Fruit fly (Drosophila melanogaster) whole organism, embryonic: Measurements from ENCODE around the gene Or19a.

Experiments used
- Adf1 ChIP-seq: fragments of 200-800 bp; sonication (Bioruptor generic); IDR thresholded peaks from 2 replicates; pipeline ENCODE4 v1.3.6; 2022; ENCODE audit warnings: missing biosample characterization, missing genetic modification characterization
- Atf3 ChIP-seq: fragments of 200-800 bp; sonication (Bioruptor generic); optimal IDR thresholded peaks from 3 replicates; lab custom pipeline; 2016; ENCODE audit warnings: missing biosample characterization, missing genetic modification characterization
- B-H1 ChIP-seq: fragments of 200-800 bp; sonication (Bioruptor generic); IDR thresholded peaks from 3 replicates; pipeline ENCODE4 v1.3.6; 2022; ENCODE audit warnings: missing biosample characterization, missing genetic modification characterization
- CG10267 ChIP-seq: fragments of 200-800 bp; sonication (Bioruptor generic); optimal IDR thresholded peaks from 2 replicates; lab custom pipeline; 2018; ENCODE audit warnings: missing biosample characterization, mild to moderate bottlenecking, missing genetic modification characterization, moderate library complexity
- CG13624 ChIP-seq: fragments of 200-800 bp; sonication (Bioruptor generic); optimal IDR thresholded peaks from 2 replicates; lab custom pipeline; 2016; ENCODE audit warnings: missing biosample characterization, missing genetic modification characterization
- CG14710 ChIP-seq: fragments of 200-800 bp; sonication (Bioruptor generic); optimal IDR thresholded peaks from 3 replicates; lab custom pipeline; 2019; ENCODE audit warnings: missing biosample characterization, mild to moderate bottlenecking, missing genetic modification characterization, moderate library complexity
- CG15073 ChIP-seq: fragments of 200-800 bp; sonication (Bioruptor generic); optimal IDR thresholded peaks from 2 replicates; lab custom pipeline; 2016; ENCODE audit warnings: missing biosample characterization, missing genetic modification characterization
- CG15696 ChIP-seq: fragments of 200-800 bp; sonication (Bioruptor generic); optimal IDR thresholded peaks from 2 replicates; lab custom pipeline; 2019; ENCODE audit warnings: missing biosample characterization, mild to moderate bottlenecking, missing genetic modification characterization, moderate library complexity
- CG17568 ChIP-seq: fragments of 200-800 bp; sonication (Bioruptor generic); optimal IDR thresholded peaks from 2 replicates; lab custom pipeline; 2018; ENCODE audit warnings: missing biosample characterization, mild to moderate bottlenecking, missing genetic modification characterization, moderate library complexity
- CG31441 ChIP-seq: fragments of 200-800 bp; sonication (Bioruptor generic); IDR thresholded peaks from 2 replicates; pipeline ENCODE4 v1.3.6; 2022; ENCODE audit warnings: missing biosample characterization, missing genetic modification characterization
- CG33213 ChIP-seq: fragments of 200-800 bp; sonication (Bioruptor generic); optimal IDR thresholded peaks from 3 replicates; lab custom pipeline; 2016; ENCODE audit warnings: missing biosample characterization, missing genetic modification characterization
- CG43689 ChIP-seq: fragments of 200-800 bp; sonication (Bioruptor generic); IDR thresholded peaks from 2 replicates; pipeline ENCODE4 v1.3.6; 2022; ENCODE audit warnings: missing biosample characterization, missing genetic modification characterization
- CG6683 ChIP-seq: fragments of 200-800 bp; sonication (Bioruptor generic); optimal IDR thresholded peaks from 2 replicates; lab custom pipeline; 2017; ENCODE audit warnings: missing biosample characterization, mild to moderate bottlenecking, missing genetic modification characterization, missing genetic modification reagents
- CG6813 ChIP-seq: fragments of 200-800 bp; sonication (Bioruptor generic); optimal IDR thresholded peaks from 2 replicates; lab custom pipeline; 2017; ENCODE audit warnings: missing biosample characterization, missing genetic modification characterization, mild to moderate bottlenecking, moderate library complexity, missing genetic modification reagents
- CG8359 ChIP-seq: fragments of 200-800 bp; sonication (Bioruptor generic); optimal IDR thresholded peaks from 2 replicates; lab custom pipeline; 2017; ENCODE audit warnings: missing biosample characterization, mild to moderate bottlenecking, missing genetic modification characterization, borderline replicate concordance
- Dll ChIP-seq: fragments of 200-800 bp; sonication (Bioruptor generic); IDR thresholded peaks from 4 replicates; pipeline ENCODE4 v1.3.6; 2022; ENCODE audit warnings: missing biosample characterization, missing genetic modification characterization; ENCODE audit not compliant: partially characterized antibody
- Doc2 ChIP-seq: fragments of 200-800 bp; sonication (Bioruptor generic); IDR thresholded peaks from 2 replicates; pipeline ENCODE4 v1.3.6; 2022; ENCODE audit warnings: missing biosample characterization, missing genetic modification characterization
- Fer1 ChIP-seq: fragments of 200-800 bp; sonication (Bioruptor generic); optimal IDR thresholded peaks from 2 replicates; lab custom pipeline; 2017; ENCODE audit warnings: missing biosample characterization, mild to moderate bottlenecking, missing genetic modification characterization
- Fer3 ChIP-seq: fragments of 200-800 bp; sonication (Bioruptor generic); optimal IDR thresholded peaks from 2 replicates; lab custom pipeline; 2018; ENCODE audit warnings: missing biosample characterization, mild to moderate bottlenecking, missing genetic modification characterization, moderate library complexity
- H15 ChIP-seq: fragments of 200-800 bp; sonication (Bioruptor generic); IDR thresholded peaks from 3 replicates; pipeline ENCODE4 v1.3.6; 2022; ENCODE audit warnings: missing biosample characterization, missing genetic modification characterization
- Lhr ChIP-seq: fragments of 200-800 bp; sonication (Bioruptor generic); optimal IDR thresholded peaks from 3 replicates; lab custom pipeline; 2017; ENCODE audit warnings: mild to moderate bottlenecking, missing biosample characterization, missing genetic modification reagents, missing genetic modification characterization
- Lim3 ChIP-seq: fragments of 200-800 bp; sonication (Bioruptor generic); IDR thresholded peaks from 2 replicates; pipeline ENCODE4 v1.3.6; 2022; ENCODE audit warnings: missing biosample characterization, missing genetic modification characterization
- MESR4 ChIP-seq: fragments of 200-800 bp; sonication (Bioruptor generic); optimal IDR thresholded peaks from 2 replicates; lab custom pipeline; 2018; ENCODE audit warnings: missing biosample characterization, mild to moderate bottlenecking, missing genetic modification characterization, moderate library complexity
- Mes4 ChIP-seq: fragments of 200-800 bp; sonication (Bioruptor generic); optimal IDR thresholded peaks from 2 replicates; lab custom pipeline; 2016; ENCODE audit warnings: missing biosample characterization, missing genetic modification characterization
- Ptx1 ChIP-seq: fragments of 200-800 bp; sonication (Bioruptor generic); IDR thresholded peaks from 2 replicates; pipeline ENCODE4 v1.3.6; 2022; ENCODE audit warnings: missing biosample characterization, missing genetic modification characterization
- ab ChIP-seq: fragments of 200-800 bp; sonication (Bioruptor generic); optimal IDR thresholded peaks from 2 replicates; lab custom pipeline; 2016; ENCODE audit warnings: missing biosample characterization, missing genetic modification characterization
- ase ChIP-seq: fragments of 200-800 bp; sonication (Bioruptor generic); IDR thresholded peaks from 3 replicates; pipeline ENCODE4 v1.3.6; 2022; ENCODE audit warnings: missing biosample characterization, missing genetic modification characterization
- bowl ChIP-seq: fragments of 200-800 bp; sonication (Bioruptor generic); IDR thresholded peaks from 2 replicates; pipeline ENCODE4 v1.3.6; 2022; ENCODE audit warnings: missing biosample characterization, missing genetic modification characterization
- cad ChIP-seq: fragments of >200 bp; optimal IDR thresholded peaks from 2 replicates; lab custom pipeline; 2017; ENCODE audit warnings: missing biosample characterization, missing genetic modification characterization
- cato ChIP-seq: fragments of 200-800 bp; sonication (Bioruptor generic); optimal IDR thresholded peaks from 2 replicates; lab custom pipeline; 2016; ENCODE audit warnings: missing biosample characterization, missing genetic modification characterization, borderline replicate concordance
- chif ChIP-seq, 2 experiments: fragments of 200-800 bp; sonication (Bioruptor generic); optimal IDR thresholded peaks; 3 replicates each; lab custom pipeline; 2016; ENCODE audit warnings: missing biosample characterization in 2 of 2, missing genetic modification characterization in 2 of 2
- corto ChIP-seq: fragments of 200-800 bp; sonication (Bioruptor generic); optimal IDR thresholded peaks from 2 replicates; lab custom pipeline; 2016; ENCODE audit warnings: missing biosample characterization, mild to moderate bottlenecking, missing genetic modification characterization, moderate library complexity
- dimm ChIP-seq: fragments of 200-800 bp; sonication (Bioruptor generic); IDR thresholded peaks from 2 replicates; pipeline ENCODE4 v1.3.6; 2022; ENCODE audit warnings: missing biosample characterization, missing genetic modification characterization
- dmrt11E ChIP-seq: fragments of 200-800 bp; sonication (Bioruptor generic); optimal IDR thresholded peaks from 3 replicates; lab custom pipeline; 2018; ENCODE audit warnings: missing biosample characterization, mild to moderate bottlenecking, missing genetic modification characterization, moderate library complexity
- emc ChIP-seq: fragments of 200-800 bp; sonication (Bioruptor generic); optimal IDR thresholded peaks from 2 replicates; lab custom pipeline; 2016; ENCODE audit warnings: missing biosample characterization, missing genetic modification characterization
- fru ChIP-seq: fragments of >200 bp; optimal IDR thresholded peaks from 2 replicates; lab custom pipeline; 2017
- gcm2 ChIP-seq: fragments of 200-800 bp; sonication (Bioruptor generic); optimal IDR thresholded peaks from 2 replicates; lab custom pipeline; 2016; ENCODE audit warnings: missing biosample characterization, missing genetic modification characterization
- hth ChIP-seq: fragments of >200 bp; optimal IDR thresholded peaks from 2 replicates; lab custom pipeline; 2017; ENCODE audit warnings: inconsistent platforms
- insv ChIP-seq, 2 experiments: fragments of 200-800 bp; sonication (Bioruptor generic); optimal IDR thresholded peaks; 3 replicates each; lab custom pipeline; 2016 to 2018; ENCODE audit warnings: missing biosample characterization in 2 of 2, missing genetic modification characterization in 2 of 2
- kah ChIP-seq: fragments of 200-800 bp; sonication (Bioruptor generic); optimal IDR thresholded peaks from 2 replicates; lab custom pipeline; 2018; ENCODE audit warnings: missing biosample characterization, mild to moderate bottlenecking, missing genetic modification characterization
- nau ChIP-seq: fragments of 200-800 bp; sonication (Bioruptor generic); optimal IDR thresholded peaks from 3 replicates; lab custom pipeline; 2017; ENCODE audit warnings: missing biosample characterization, mild to moderate bottlenecking, missing genetic modification characterization, missing genetic modification reagents
- nerfin-1 ChIP-seq: fragments of 200-800 bp; sonication (Bioruptor generic); optimal IDR thresholded peaks from 3 replicates; lab custom pipeline; 2019; ENCODE audit warnings: missing biosample characterization, mild to moderate bottlenecking, missing genetic modification characterization, moderate library complexity
- pnt ChIP-seq: fragments of 200-800 bp; sonication (Bioruptor generic); optimal IDR thresholded peaks from 3 replicates; lab custom pipeline; 2016; ENCODE audit warnings: missing biosample characterization, missing genetic modification characterization
- pros ChIP-seq: fragments of 200-800 bp; sonication (Bioruptor generic); optimal IDR thresholded peaks from 3 replicates; lab custom pipeline; 2019; ENCODE audit warnings: missing biosample characterization, mild to moderate bottlenecking, missing genetic modification characterization, moderate library complexity
- sc ChIP-seq, 3 experiments: fragments of >200 bp in 2 of 3; fragments of 200-800 bp in 1 of 3; sonication (Bioruptor generic) in 1 of 3; optimal IDR thresholded peaks; 2 replicates in 2 of 3; 3 replicates in 1 of 3; lab custom pipeline; 2017; ENCODE audit warnings: mild to moderate bottlenecking in 1 of 3, missing biosample characterization in 1 of 3, missing genetic modification characterization in 1 of 3, missing genetic modification reagents in 1 of 3
- sima ChIP-seq: fragments of 200-800 bp; sonication (Bioruptor generic); optimal IDR thresholded peaks from 2 replicates; lab custom pipeline; 2016; ENCODE audit warnings: missing biosample characterization, missing genetic modification characterization
- slp2 ChIP-seq: fragments of 200-800 bp; sonication (Bioruptor generic); optimal IDR thresholded peaks from 2 replicates; lab custom pipeline; 2016; ENCODE audit warnings: missing biosample characterization, missing genetic modification characterization
- so ChIP-seq: fragments of 200-800 bp; sonication (Bioruptor generic); IDR thresholded peaks from 3 replicates; pipeline ENCODE4 v1.3.6; 2022; ENCODE audit warnings: missing biosample characterization, missing genetic modification characterization
- ssp ChIP-seq: fragments of 200-800 bp; sonication (Bioruptor generic); IDR thresholded peaks from 2 replicates; pipeline ENCODE4 v1.3.6; 2022; ENCODE audit warnings: missing biosample characterization, missing genetic modification characterization
- tin ChIP-seq: fragments of 200-800 bp; sonication (Bioruptor generic); optimal IDR thresholded peaks from 3 replicates; lab custom pipeline; 2016; ENCODE audit warnings: missing biosample characterization, missing genetic modification characterization
- zfh1 ChIP-seq: fragments of 200-800 bp; sonication (Bioruptor generic); IDR thresholded peaks from 3 replicates; pipeline ENCODE4 v1.3.6; 2022; ENCODE audit warnings: missing biosample characterization, missing genetic modification characterization
- zfh2 ChIP-seq: fragments of 200-800 bp; sonication (Bioruptor generic); optimal IDR thresholded peaks from 2 replicates; lab custom pipeline; 2016; ENCODE audit warnings: missing biosample characterization, missing genetic modification characterization

Gene Or19a

dm6 chrX:20159679-20160140 is 16.7 kb upstream of the Or19a start, which contains the start of gene Rab35 (continued):
- TF ChIP-seq CG15073 (GFP tag; lab: Kevin White, UChicago) (no peak), Fer1 (no peak), pnt (no peak), ssp (GFP tag; lab: Robert Waterston, UW) (0 out of 2 replicates have a peak, but pooled peaks have one; percentile 19), B-H1 (GFP tag; lab: Robert Waterston, UW) (no peak), CG6683 (GFP tag; lab: Kevin White, UChicago) (no peak), Atf3 (GFP tag; lab: Kevin White, UChicago) (no peak), ab (GFP tag; lab: Kevin White, UChicago) (no peak), gcm2 (no peak), Dll (GFP tag; lab: Robert Waterston, UW) (peak; percentile 97), Adf1 (GFP tag; lab: Robert Waterston, UW) (no peak), fru (lab: Kevin White, UChicago) (no peak), CG14710 (tag; lab: Kevin White, UChicago) (peak; percentile 71), Lim3 (GFP tag; lab: Robert Waterston, UW) (no peak), H15 (GFP tag; lab: Robert Waterston, UW) (no peak), pros (GFP tag; lab: Kevin White, UChicago) (no peak), CG6813 (GFP tag; lab: Kevin White, UChicago) (no peak), insv (GFP tag; optimal IDR thresholded peaks at IDR 0.05; lab: Kevin White, UChicago) (no peak), chif (GFP tag; optimal IDR thresholded peaks at IDR 0.05; lab: Kevin White, UChicago) (no peak), nerfin-1 (tag; lab: Kevin White, UChicago) (no peak), ase (GFP tag; lab: Robert Waterston, UW) (no peak), MESR4 (GFP tag; lab: Kevin White, UChicago) (peak; percentile 82), Ptx1 (GFP tag; lab: Robert Waterston, UW) (no peak; the same call in 1 of the 2 replicates), CG10267 (peak; percentile 92), Mes4 (no peak), kah (GFP tag; lab: Kevin White, UChicago) (no peak), sima (no peak), Doc2 (GFP tag; lab: Robert Waterston, UW) (no peak), Fer3 (tag; lab: Kevin White, UChicago) (no peak), sc (optimal IDR thresholded peaks at IDR 0.05; lab: Kevin White, UChicago) (no peak), sc (GFP tag; optimal IDR thresholded peaks at IDR 0.05; lab: Kevin White, UChicago) (no peak), nau (GFP tag; lab: Kevin White, UChicago) (no peak), bowl (GFP tag; lab: Robert Waterston, UW) (no peak), CG17568 (GFP tag; lab: Kevin White, UChicago) (no peak), slp2 (no peak), cad (no peak), CG33213 (no peak), zfh2 (peak; percentile 17), CG8359 (GFP tag; lab: Kevin White, UChicago) (no peak), tin (GFP tag; lab: Kevin White, UChicago) (peak; percentile 18), CG43689 (GFP tag; lab: Robert Waterston, UW) (no peak), dimm (GFP tag; lab: Robert Waterston, UW) (no peak), CG31441 (GFP tag; lab: Robert Waterston, UW) (peak; percentile 14; the same call in 1 of the 2 replicates), Lhr (GFP tag; lab: Kevin White, UChicago) (peak; percentile 66), so (no peak), emc (GFP tag; lab: Kevin White, UChicago) (no peak), cato (GFP tag; lab: Kevin White, UChicago) (no peak), zfh1 (GFP tag; lab: Robert Waterston, UW) (0 out of 3 replicates have a peak, but pooled peaks have one; percentile 30), corto (GFP tag; lab: Kevin White, UChicago) (no peak), CG15696 (tag; lab: Kevin White, UChicago) (no peak), hth (lab: Kevin White, UChicago) (no peak), dmrt11E (tag; lab: Kevin White, UChicago) (no peak), CG13624 (GFP tag; lab: Kevin White, UChicago) (no peak)
